Fruit fly (Drosophila melanogaster): Measurements from ENCODE around the gene CG15449.

DNA sequence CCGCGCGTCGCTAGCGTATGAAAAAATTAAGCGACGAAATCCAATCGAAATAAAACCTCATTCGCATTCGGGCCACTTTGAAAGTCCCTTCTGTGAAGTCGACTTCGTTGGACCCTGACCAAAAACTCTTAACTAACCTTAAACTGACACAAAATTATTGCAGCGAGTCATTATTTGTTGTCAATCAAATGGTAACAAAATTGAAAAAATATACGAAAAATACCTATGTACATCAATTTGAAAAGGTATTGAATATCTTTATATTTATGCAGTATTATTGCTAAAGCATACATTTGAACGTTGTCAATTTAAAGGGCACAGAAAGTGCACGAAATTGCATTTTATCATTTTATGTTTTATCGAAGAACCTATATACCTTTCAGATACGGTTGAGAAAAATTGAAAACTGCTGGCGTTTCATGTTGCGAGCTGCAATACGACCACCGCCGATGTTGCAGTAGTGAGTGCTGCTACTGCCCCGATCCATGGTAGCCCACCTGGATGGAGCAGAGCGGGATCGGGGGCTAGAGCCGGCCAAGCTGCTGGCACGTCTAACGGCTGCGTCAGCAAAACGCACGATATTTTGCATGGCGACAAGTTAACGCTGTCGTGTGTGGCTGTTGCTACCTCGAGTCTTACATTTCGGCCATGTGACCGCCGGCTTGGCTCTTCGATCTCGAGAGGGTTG is 33.4 kb upstream of the CG15449 start:
- TF ChIP-seq EcR (GFP tag; optimal IDR thresholded peaks at IDR 0.05) (no peak), CG15710 (tag; optimal IDR thresholded peaks at IDR 0.05) (peak; percentile 58), D1 (tag; optimal IDR thresholded peaks at IDR 0.05) (no peak), Pif1B (GFP tag; optimal IDR thresholded peaks at IDR 0.05) (peak; percentile 48), rn (GFP tag; IDR thresholded peaks at IDR 0.05) (no peak), CG12605 (GFP tag; IDR thresholded peaks at IDR 0.05) (no peak), CG4496 (GFP tag; IDR thresholded peaks at IDR 0.05) (no peak), CG8301 (tag; optimal IDR thresholded peaks at IDR 0.05) (peak; percentile 63), CG14655 (GFP tag; optimal IDR thresholded peaks at IDR 0.05) (peak; percentile 68)

Data from whole organism, pupa.